Fruit fly (Drosophila melanogaster) whole organism, embryonic: ENCODE data around the gene CG13258.

Source experiments
- Ada2b ChIP-seq: fragments of 200-800 bp; sonication (Bioruptor generic); IDR thresholded peaks from 2 replicates; pipeline ENCODE4 v1.3.6; 2022; ENCODE audit warnings: missing biosample characterization, missing genetic modification characterization
- Bdp1 ChIP-seq: fragments of 200-800 bp; sonication (Bioruptor generic); optimal IDR thresholded peaks from 3 replicates; lab custom pipeline; 2016; ENCODE audit warnings: missing biosample characterization, missing genetic modification characterization
- CG11093 ChIP-seq: fragments of 200-800 bp; sonication (Bioruptor generic); IDR thresholded peaks from 3 replicates; pipeline ENCODE4 v1.3.6; 2022; ENCODE audit warnings: missing biosample characterization, missing genetic modification characterization
- CG11560 ChIP-seq: fragments of 200-800 bp; sonication (Bioruptor generic); IDR thresholded peaks from 3 replicates; pipeline ENCODE4 v1.3.6; 2022; ENCODE audit warnings: missing biosample characterization, missing genetic modification characterization
- CG12071 ChIP-seq: fragments of 200-800 bp; sonication (Bioruptor generic); optimal IDR thresholded peaks from 3 replicates; lab custom pipeline; 2018; ENCODE audit warnings: missing biosample characterization, mild to moderate bottlenecking, missing genetic modification characterization
- CG12219 ChIP-seq: fragments of 200-800 bp; sonication (Bioruptor generic); optimal IDR thresholded peaks from 3 replicates; lab custom pipeline; 2018; ENCODE audit warnings: missing biosample characterization, mild to moderate bottlenecking, missing genetic modification characterization
- CG13123 ChIP-seq: fragments of 200-800 bp; sonication (Bioruptor generic); optimal IDR thresholded peaks from 2 replicates; lab custom pipeline; 2016; ENCODE audit warnings: missing biosample characterization, missing genetic modification characterization
- CG13624 ChIP-seq: fragments of 200-800 bp; sonication (Bioruptor generic); optimal IDR thresholded peaks from 2 replicates; lab custom pipeline; 2016; ENCODE audit warnings: missing biosample characterization, missing genetic modification characterization
- CG15269 ChIP-seq: fragments of 200-800 bp; sonication (Bioruptor generic); optimal IDR thresholded peaks from 2 replicates; lab custom pipeline; 2018; ENCODE audit warnings: missing biosample characterization, mild to moderate bottlenecking, missing genetic modification characterization, moderate library complexity
- CG17568 ChIP-seq: fragments of 200-800 bp; sonication (Bioruptor generic); optimal IDR thresholded peaks from 2 replicates; lab custom pipeline; 2018; ENCODE audit warnings: missing biosample characterization, mild to moderate bottlenecking, missing genetic modification characterization, moderate library complexity
- CG17912 ChIP-seq: fragments of 200-800 bp; sonication (Bioruptor generic); optimal IDR thresholded peaks from 2 replicates; lab custom pipeline; 2018; ENCODE audit warnings: missing biosample characterization, mild to moderate bottlenecking, missing genetic modification characterization
- CG18476 ChIP-seq: fragments of 200-800 bp; sonication (Bioruptor generic); optimal IDR thresholded peaks from 2 replicates; lab custom pipeline; 2016; ENCODE audit warnings: missing biosample characterization, mild to moderate bottlenecking, missing genetic modification characterization
- CG30431 ChIP-seq: fragments of 200-800 bp; sonication (Bioruptor generic); optimal IDR thresholded peaks from 2 replicates; lab custom pipeline; 2017; ENCODE audit warnings: missing biosample characterization, missing genetic modification characterization
- CG31441 ChIP-seq: fragments of 200-800 bp; sonication (Bioruptor generic); IDR thresholded peaks from 2 replicates; pipeline ENCODE4 v1.3.6; 2022; ENCODE audit warnings: missing biosample characterization, missing genetic modification characterization
- CG34376 ChIP-seq: fragments of 200-800 bp; sonication (Bioruptor generic); optimal IDR thresholded peaks from 2 replicates; lab custom pipeline; 2018; ENCODE audit warnings: missing biosample characterization, mild to moderate bottlenecking, missing genetic modification characterization
- CG3838 ChIP-seq: fragments of 200-800 bp; sonication (Bioruptor generic); optimal IDR thresholded peaks from 3 replicates; lab custom pipeline; 2016; ENCODE audit warnings: missing biosample characterization, missing genetic modification characterization
- CG4328 ChIP-seq: fragments of 200-800 bp; sonication (Bioruptor generic); optimal IDR thresholded peaks from 3 replicates; lab custom pipeline; 2017; ENCODE audit warnings: missing biosample characterization, missing genetic modification reagents, missing genetic modification characterization
- CG4424 ChIP-seq: fragments of 200-800 bp; sonication (Bioruptor generic); optimal IDR thresholded peaks from 3 replicates; lab custom pipeline; 2016; ENCODE audit warnings: missing biosample characterization, missing genetic modification characterization
- CG5180 ChIP-seq: fragments of 200-800 bp; sonication (Bioruptor generic); optimal IDR thresholded peaks from 3 replicates; lab custom pipeline; 2017; ENCODE audit warnings: missing biosample characterization, missing genetic modification characterization, mild to moderate bottlenecking, moderate library complexity, missing genetic modification reagents
- CG6791 ChIP-seq: fragments of 200-800 bp; sonication (Bioruptor generic); IDR thresholded peaks from 3 replicates; pipeline ENCODE4 v1.3.6; 2022; ENCODE audit warnings: missing biosample characterization, missing genetic modification characterization; ENCODE audit not compliant: partially characterized antibody
- CG7372 ChIP-seq: fragments of 200-800 bp; sonication (Bioruptor generic); IDR thresholded peaks from 2 replicates; pipeline ENCODE4 v1.3.6; 2022; ENCODE audit warnings: missing biosample characterization, missing genetic modification characterization
- CG8359 ChIP-seq: fragments of 200-800 bp; sonication (Bioruptor generic); optimal IDR thresholded peaks from 2 replicates; lab custom pipeline; 2017; ENCODE audit warnings: missing biosample characterization, mild to moderate bottlenecking, missing genetic modification characterization, borderline replicate concordance
- CG8924 ChIP-seq: fragments of 200-800 bp; optimal IDR thresholded peaks from 3 replicates; lab custom pipeline; 2019; ENCODE audit warnings: missing biosample characterization, mild to moderate bottlenecking, missing genetic modification characterization, moderate library complexity
- Fer1 ChIP-seq: fragments of 200-800 bp; sonication (Bioruptor generic); optimal IDR thresholded peaks from 2 replicates; lab custom pipeline; 2017; ENCODE audit warnings: missing biosample characterization, mild to moderate bottlenecking, missing genetic modification characterization
- Gsc ChIP-seq: fragments of 200-800 bp; sonication (Bioruptor generic); IDR thresholded peaks from 2 replicates; pipeline ENCODE4 v1.3.6; 2022; ENCODE audit warnings: missing biosample characterization, missing genetic modification characterization
- HHEX ChIP-seq: fragments of 200-800 bp; sonication (Bioruptor generic); optimal IDR thresholded peaks from 3 replicates; lab custom pipeline; 2017; ENCODE audit warnings: missing biosample characterization, mild to moderate bottlenecking, missing genetic modification characterization, missing genetic modification reagents
- MBD-R2 ChIP-seq: fragments of 200-800 bp; sonication (Bioruptor generic); IDR thresholded peaks from 2 replicates; pipeline ENCODE4 v1.3.6; 2022; ENCODE audit warnings: missing biosample characterization, missing genetic modification characterization
- NC2β ChIP-seq: fragments of 200-800 bp; sonication (Bioruptor generic); optimal IDR thresholded peaks from 2 replicates; lab custom pipeline; 2016; ENCODE audit warnings: missing biosample characterization, missing genetic modification characterization
- NK7.1 ChIP-seq: fragments of 200-800 bp; sonication (Bioruptor generic); optimal IDR thresholded peaks from 3 replicates; lab custom pipeline; 2016; ENCODE audit warnings: missing biosample characterization, missing genetic modification characterization
- Nf-YA ChIP-seq: fragments of 200-800 bp; sonication (Bioruptor generic); IDR thresholded peaks from 2 replicates; pipeline ENCODE4 v1.3.6; 2022; ENCODE audit warnings: missing biosample characterization, missing genetic modification characterization
- Sin3A ChIP-seq: fragments of >200 bp; optimal IDR thresholded peaks from 2 replicates; lab custom pipeline; 2018
- Vsx1 ChIP-seq: fragments of 200-800 bp; sonication (Bioruptor generic); optimal IDR thresholded peaks from 2 replicates; lab custom pipeline; 2017; ENCODE audit warnings: missing biosample characterization, mild to moderate bottlenecking, missing genetic modification characterization, missing genetic modification reagents
- abd-A ChIP-seq: fragments of 200-800 bp; sonication (Bioruptor generic); optimal IDR thresholded peaks from 3 replicates; lab custom pipeline; 2019; ENCODE audit warnings: missing biosample characterization, mild to moderate bottlenecking, missing genetic modification characterization, moderate library complexity
- ash1 ChIP-seq: fragments of 200-800 bp; sonication (Bioruptor generic); optimal IDR thresholded peaks from 2 replicates; lab custom pipeline; 2018; ENCODE audit warnings: missing biosample characterization, mild to moderate bottlenecking, missing genetic modification characterization
- dimm ChIP-seq: fragments of 200-800 bp; sonication (Bioruptor generic); IDR thresholded peaks from 2 replicates; pipeline ENCODE4 v1.3.6; 2022; ENCODE audit warnings: missing biosample characterization, missing genetic modification characterization
- dm ChIP-seq: fragments of 200-800 bp; sonication (Bioruptor generic); optimal IDR thresholded peaks from 3 replicates; lab custom pipeline; 2016; ENCODE audit warnings: missing biosample characterization, missing genetic modification characterization
- esg ChIP-seq: fragments of 200-800 bp; sonication (Bioruptor generic); conservative IDR thresholded peaks from 2 replicates; pipeline ENCODE4 v1.3.6; 2022; ENCODE audit warnings: missing biosample characterization, missing genetic modification characterization
- eyg ChIP-seq: fragments of 200-800 bp; sonication (Bioruptor generic); optimal IDR thresholded peaks from 3 replicates; lab custom pipeline; 2016; ENCODE audit warnings: missing biosample characterization, missing genetic modification characterization
- ftz-f1 ChIP-seq: fragments of 200-800 bp; sonication (Bioruptor generic); optimal IDR thresholded peaks from 2 replicates; lab custom pipeline; 2016; ENCODE audit warnings: missing biosample characterization, missing genetic modification characterization
- ham ChIP-seq: fragments of 200-800 bp; sonication (Bioruptor generic); IDR thresholded peaks from 2 replicates; pipeline ENCODE4 v1.3.6; 2022; ENCODE audit warnings: missing biosample characterization, missing genetic modification characterization
- kay ChIP-seq: fragments of 200-800 bp; sonication (Bioruptor generic); optimal IDR thresholded peaks from 2 replicates; lab custom pipeline; 2016; ENCODE audit warnings: missing biosample characterization, missing genetic modification characterization
- nau ChIP-seq: fragments of 200-800 bp; sonication (Bioruptor generic); optimal IDR thresholded peaks from 3 replicates; lab custom pipeline; 2017; ENCODE audit warnings: missing biosample characterization, mild to moderate bottlenecking, missing genetic modification characterization, missing genetic modification reagents
- nom ChIP-seq: fragments of 200-800 bp; sonication (Bioruptor generic); optimal IDR thresholded peaks from 2 replicates; lab custom pipeline; 2017; ENCODE audit warnings: missing biosample characterization, missing genetic modification characterization, mild to moderate bottlenecking, moderate library complexity, missing genetic modification reagents
- pfk ChIP-seq: fragments of 200-800 bp; sonication (Bioruptor generic); optimal IDR thresholded peaks from 2 replicates; lab custom pipeline; 2018; ENCODE audit warnings: missing biosample characterization, mild to moderate bottlenecking, missing genetic modification characterization, moderate library complexity
- ranshi ChIP-seq: fragments of 200-800 bp; sonication (Bioruptor generic); IDR thresholded peaks from 2 replicates; pipeline ENCODE4 v1.3.6; 2022; ENCODE audit warnings: missing biosample characterization, missing genetic modification characterization
- sd ChIP-seq: fragments of 200-800 bp; sonication (Bioruptor generic); optimal IDR thresholded peaks from 3 replicates; lab custom pipeline; 2018; ENCODE audit warnings: missing biosample characterization, mild to moderate bottlenecking, missing genetic modification characterization, moderate library complexity
- sim ChIP-seq: fragments of 200-800 bp; sonication (Bioruptor generic); IDR thresholded peaks from 2 replicates; pipeline ENCODE4 v1.3.6; 2022; ENCODE audit warnings: missing biosample characterization, missing genetic modification characterization
- sug ChIP-seq: fragments of 200-800 bp; optimal IDR thresholded peaks from 2 replicates; lab custom pipeline; 2019; ENCODE audit warnings: missing biosample characterization, mild to moderate bottlenecking, missing genetic modification characterization, moderate library complexity
- tup ChIP-seq: fragments of 200-800 bp; sonication (Bioruptor generic); optimal IDR thresholded peaks from 2 replicates; lab custom pipeline; 2016; ENCODE audit warnings: missing biosample characterization, mild to moderate bottlenecking, missing genetic modification characterization, moderate library complexity
- wdn ChIP-seq: fragments of 200-800 bp; sonication (Bioruptor generic); IDR thresholded peaks from 2 replicates; pipeline ENCODE4 v1.3.6; 2022; ENCODE audit warnings: missing biosample characterization, missing genetic modification characterization
- wor ChIP-seq: fragments of 200-800 bp; sonication (Bioruptor generic); IDR thresholded peaks from 2 replicates; pipeline ENCODE4 v1.3.6; 2022; ENCODE audit warnings: missing biosample characterization, missing genetic modification characterization
- zen ChIP-seq: fragments of 200-800 bp; sonication (Bioruptor generic); optimal IDR thresholded peaks from 3 replicates; lab custom pipeline; 2018; ENCODE audit warnings: missing biosample characterization, mild to moderate bottlenecking, missing genetic modification characterization, moderate library complexity

Gene CG13258

DNA sequence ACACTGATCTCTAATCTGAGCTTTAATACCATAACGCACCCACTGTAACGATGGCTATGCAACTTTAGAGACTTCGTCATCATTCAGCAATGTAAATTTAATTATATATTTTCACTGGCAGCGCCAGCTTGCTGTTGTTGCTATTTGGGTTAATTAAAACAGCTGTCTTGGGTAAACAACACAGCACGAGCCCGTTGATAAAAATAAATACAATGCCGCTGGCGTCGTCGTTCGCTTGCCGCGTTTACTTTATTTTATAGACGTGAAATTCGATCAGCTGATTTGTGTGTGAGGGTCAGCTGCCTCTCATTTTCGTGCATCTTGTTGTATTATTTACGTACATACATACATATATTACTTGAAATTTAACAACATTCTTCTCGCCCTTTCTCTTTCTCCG lies 20.1 kb downstream of the CG13258 start (continued):
- TF ChIP-seq MBD-R2 (GFP tag; lab: Robert Waterston, UW), result no peak
- peak; percentile 60 for TF ChIP-seq HHEX (GFP tag; lab: Kevin White, UChicago)
- peak; percentile 71 for TF ChIP-seq CG34376 (GFP tag; lab: Kevin White, UChicago)
- TF ChIP-seq Vsx1, result peak; percentile 71
- no peak for TF ChIP-seq tup (GFP tag; lab: Kevin White, UChicago)
- TF ChIP-seq Gsc (GFP tag; lab: Robert Waterston, UW), result no peak
- no peak for TF ChIP-seq wor (GFP tag; lab: Robert Waterston, UW)
- TF ChIP-seq NK7.1, result no peak
- TF ChIP-seq CG4424 (GFP tag; lab: Kevin White, UChicago), result no peak
- peak; percentile 6 for TF ChIP-seq kay
- no peak for TF ChIP-seq Nf-YA (GFP tag; lab: Robert Waterston, UW)
- no peak for TF ChIP-seq Bdp1 (GFP tag; lab: Kevin White, UChicago)
- no peak for TF ChIP-seq ham (GFP tag; lab: Robert Waterston, UW)
- no peak for TF ChIP-seq dm
- peak; percentile 48 for TF ChIP-seq CG4328
- TF ChIP-seq wdn (GFP tag; lab: Robert Waterston, UW), result 0 out of 2 replicates have a peak, but pooled peaks have one; percentile 7
- TF ChIP-seq abd-A (tag; lab: Kevin White, UChicago), result peak; percentile 51
- TF ChIP-seq Sin3A (lab: Kevin White, UChicago), result no peak
- TF ChIP-seq CG12071 (GFP tag; lab: Kevin White, UChicago), result peak; percentile 51
- peak; percentile 49 for TF ChIP-seq CG17568
- no peak; the same call in 1 of the 2 replicates for TF ChIP-seq ranshi (GFP tag; lab: Robert Waterston, UW)
- TF ChIP-seq Fer1, result peak; percentile 67
- peak; percentile 37 for TF ChIP-seq CG5180
- TF ChIP-seq eyg (GFP tag; lab: Kevin White, UChicago), result peak; percentile 1
- no peak for TF ChIP-seq CG8359 (GFP tag; lab: Kevin White, UChicago)
- TF ChIP-seq CG6791 (GFP tag; lab: Robert Waterston, UW), result no peak
- no peak for TF ChIP-seq CG13123 (GFP tag; lab: Kevin White, UChicago)
- no peak for TF ChIP-seq CG18476 (GFP tag; lab: Kevin White, UChicago)
- TF ChIP-seq Ada2b (GFP tag; lab: Robert Waterston, UW), result 0 out of 2 replicates have a peak, but pooled peaks have one; percentile 6
- peak; percentile 48 for TF ChIP-seq CG17912
- TF ChIP-seq pfk (GFP tag; lab: Kevin White, UChicago), result peak; percentile 71
- no peak for TF ChIP-seq CG13624 (GFP tag; lab: Kevin White, UChicago)
- peak; percentile 91 for TF ChIP-seq sd (tag; lab: Kevin White, UChicago)
- TF ChIP-seq CG3838 (GFP tag; lab: Kevin White, UChicago), result no peak
- TF ChIP-seq CG8924 (tag; lab: Kevin White, UChicago), result peak; percentile 36
- TF ChIP-seq CG30431, result no peak
- TF ChIP-seq sug, result peak; percentile 30
- no peak for TF ChIP-seq ftz-f1 (GFP tag; lab: Kevin White, UChicago)
- peak; percentile 48 for TF ChIP-seq ash1 (GFP tag; lab: Kevin White, UChicago)
- no peak for TF ChIP-seq esg
- TF ChIP-seq NC2β, result no peak
- no peak for TF ChIP-seq dimm
- no peak for TF ChIP-seq nom (GFP tag; lab: Kevin White, UChicago)
- TF ChIP-seq CG11093 (GFP tag; lab: Robert Waterston, UW), result no peak
- TF ChIP-seq CG11560 (tag; lab: Robert Waterston, UW), result no peak
- TF ChIP-seq CG31441, result no peak
- TF ChIP-seq CG15269 (tag; lab: Kevin White, UChicago), result no peak
- TF ChIP-seq nau (GFP tag; lab: Kevin White, UChicago), result peak; percentile 75
- TF ChIP-seq sim (GFP tag; lab: Robert Waterston, UW), result no peak
- no peak for TF ChIP-seq zen
- no peak for TF ChIP-seq CG7372 (GFP tag; lab: Robert Waterston, UW)
- TF ChIP-seq CG12219, result no peak
